Fruit fly (Drosophila melanogaster): ENCODE measurements around the gene Dci.

DNA sequence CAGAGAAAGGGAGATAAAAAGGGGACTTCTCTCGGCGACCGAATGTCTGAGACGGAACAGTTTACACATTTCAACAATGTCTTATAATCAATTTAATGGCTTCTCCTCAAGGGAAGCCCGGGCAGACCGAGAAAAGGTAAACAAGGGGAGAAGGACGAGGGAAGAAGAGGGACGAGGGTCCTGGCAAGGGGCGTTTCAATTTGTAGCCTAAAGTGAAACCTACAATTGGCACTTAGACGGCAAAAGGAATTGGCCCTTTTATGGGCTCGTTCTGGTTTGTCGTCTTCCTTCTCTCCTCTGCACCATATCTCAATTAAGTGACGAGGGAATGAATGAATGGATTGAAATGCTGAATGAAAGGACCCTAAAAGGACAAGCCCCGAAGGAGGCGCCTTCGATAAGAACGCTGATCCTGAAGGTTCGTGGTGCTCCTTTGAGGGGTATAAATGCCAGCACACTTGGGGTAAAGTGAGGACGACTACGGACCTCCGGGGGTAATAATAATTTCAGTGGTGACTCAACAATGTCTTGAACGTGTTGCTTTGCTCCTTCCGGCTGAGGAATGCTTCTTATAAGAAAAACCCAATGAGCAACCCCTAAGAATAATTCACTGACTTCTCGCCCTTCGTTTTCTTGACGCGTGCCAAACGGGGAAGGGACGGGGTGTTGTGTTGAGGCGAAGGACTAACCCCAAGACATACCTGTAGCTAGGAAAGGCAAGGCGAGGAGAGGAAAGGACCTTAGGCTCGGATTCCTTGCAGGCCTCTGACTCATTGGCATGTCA is 49.5 kb downstream of the Dci start:
- no peak for TF ChIP-seq CTCF (optimal IDR thresholded peaks at IDR 0.05)
- no peak for TF ChIP-seq CG8478 (optimal IDR thresholded peaks at IDR 0.05)
